Fruit fly (Drosophila melanogaster) whole organism, wandering third instar larva: ENCODE results near the gene Nup107.

ENCODE experiments used
- Abd-B ChIP-seq: fragments of >200 bp; optimal IDR thresholded peaks from 2 replicates; lab custom pipeline; 2017; ENCODE audit warnings: missing biosample characterization, missing genetic modification characterization
- CG32264 ChIP-seq: fragments of 200-800 bp; sonication (Bioruptor generic); optimal IDR thresholded peaks from 2 replicates; lab custom pipeline; 2016; ENCODE audit warnings: missing biosample characterization, missing genetic modification characterization
- Dfd ChIP-seq: fragments of >200 bp; optimal IDR thresholded peaks from 2 replicates; lab custom pipeline; 2017; ENCODE audit warnings: missing biosample characterization, missing genetic modification characterization
- GATAd ChIP-seq: sonication (Bioruptor generic); optimal IDR thresholded peaks from 2 replicates; lab custom pipeline; 2016; ENCODE audit warnings: missing biosample characterization, missing genetic modification characterization
- Hr78 ChIP-seq: fragments of >200 bp; optimal IDR thresholded peaks from 2 replicates; lab custom pipeline; 2017; ENCODE audit warnings: missing biosample characterization, missing genetic modification characterization
- N ChIP-seq: fragments of >200 bp; optimal IDR thresholded peaks from 2 replicates; lab custom pipeline; 2018; ENCODE audit warnings: missing biosample characterization, missing external identifiers, missing genetic modification characterization
- Rel ChIP-seq, 2 experiments: fragments of 200-800 bp; sonication (Bioruptor generic) in 1 of 2; optimal IDR thresholded peaks; 2 replicates in 1 of 2; 3 replicates in 1 of 2; lab custom pipeline; 2016 to 2019; ENCODE audit warnings: mild to moderate bottlenecking in 2 of 2, missing biosample characterization in 2 of 2, missing genetic modification characterization in 2 of 2, moderate library complexity in 1 of 2
- Vsx2 ChIP-seq: fragments of 200-300, 225-300 bp; sonication (Bioruptor generic); optimal IDR thresholded peaks from 2 replicates; lab custom pipeline; 2018; ENCODE audit warnings: missing biosample characterization, missing genetic modification characterization; ENCODE audit not compliant: partially characterized antibody
- dsf ChIP-seq: sonication (Bioruptor generic); optimal IDR thresholded peaks from 2 replicates; lab custom pipeline; 2016; ENCODE audit warnings: missing biosample characterization, missing genetic modification characterization, borderline replicate concordance
- foxo ChIP-seq, 2 experiments: fragments of 200-800 bp; sonication (Bioruptor generic); optimal IDR thresholded peaks; 2 replicates in 1 of 2; 3 replicates in 1 of 2; lab custom pipeline; 2016 to 2017; ENCODE audit warnings: missing biosample characterization in 2 of 2, missing genetic modification characterization in 2 of 2
- fru ChIP-seq: fragments of 200-800 bp; sonication (Bioruptor generic); optimal IDR thresholded peaks from 3 replicates; lab custom pipeline; 2016; ENCODE audit warnings: missing biosample characterization, mild to moderate bottlenecking, missing genetic modification characterization
- pan ChIP-seq: fragments of >200 bp; optimal IDR thresholded peaks from 2 replicates; lab custom pipeline; 2017
- psq ChIP-seq: fragments of 200-800 bp; sonication (Bioruptor generic); optimal IDR thresholded peaks from 3 replicates; lab custom pipeline; 2017; ENCODE audit warnings: missing biosample characterization, mild to moderate bottlenecking, missing genetic modification characterization, moderate library complexity
- tai ChIP-seq: sonication (Bioruptor generic); optimal IDR thresholded peaks from 2 replicates; lab custom pipeline; 2016; ENCODE audit warnings: missing biosample characterization, missing genetic modification characterization

DNA sequence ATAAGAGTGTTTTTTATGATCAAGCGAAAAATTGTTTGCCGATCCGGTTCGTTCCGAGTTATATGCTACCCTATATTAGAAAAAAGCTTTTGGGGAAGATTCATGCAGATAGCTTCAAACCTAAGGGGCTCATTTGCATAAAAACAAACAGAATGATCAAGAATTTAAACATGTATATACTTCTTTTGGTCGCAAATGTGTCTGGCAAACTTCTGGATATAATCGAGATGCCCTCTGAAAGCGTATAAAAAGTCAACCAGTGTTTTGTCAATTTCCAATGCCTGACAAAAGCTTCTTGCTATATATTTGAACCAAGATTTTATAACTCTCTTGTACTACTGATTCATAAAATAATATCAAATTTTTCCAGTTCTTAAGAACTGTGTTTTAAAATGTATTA, 50.2 kb downstream of the Nup107 start:
- TF ChIP-seq pan (lab: Kevin White, UChicago) = no peak
- TF ChIP-seq psq (GFP tag; lab: Kevin White, UChicago) = no peak
- no peak for TF ChIP-seq N (GFP tag; lab: Kevin White, UChicago)
- no peak for TF ChIP-seq Abd-B
- TF ChIP-seq Vsx2 (GFP tag; lab: Kevin White, UChicago) = no peak
- TF ChIP-seq CG32264 (GFP tag; lab: Kevin White, UChicago) = no peak
- no peak for TF ChIP-seq Hr78 (GFP tag; lab: Kevin White, UChicago)
- TF ChIP-seq dsf = no peak
- no peak for TF ChIP-seq GATAd
- no peak for TF ChIP-seq Rel (GFP tag; optimal IDR thresholded peaks at IDR 0.05; lab: Kevin White, UChicago)
- no peak for TF ChIP-seq Rel (tag; optimal IDR thresholded peaks at IDR 0.05; lab: Kevin White, UChicago)
- no peak for TF ChIP-seq fru (GFP tag; lab: Kevin White, UChicago)
- no peak for TF ChIP-seq foxo (GFP tag; optimal IDR thresholded peaks at IDR 0.05; lab: Kevin White, UChicago)
- TF ChIP-seq Dfd (GFP tag; lab: Kevin White, UChicago) = no peak
- TF ChIP-seq tai = no peak
